Worm (Caenorhabditis elegans) whole organism, late embryonic: ENCODE measurements around the gene Y56A3A.41.

Experiments
- K09A11.1 ChIP-seq: sonication (generic microtip); optimal IDR thresholded peaks from 2 replicates; lab custom pipeline; 2017; ENCODE audit warnings: antibody characterized with exemption, mild to moderate bottlenecking, missing genetic modification characterization, missing compliant biosample characterization; ENCODE audit not compliant: insufficient read depth
- ama-1 ChIP-seq: fragments of 150-350 bp; optimal IDR thresholded peaks from 2 replicates; lab custom pipeline; 2014
- ceh-45 ChIP-seq: fragments of 200-800 bp; sonication (Bioruptor generic); IDR thresholded peaks from 2 replicates; pipeline ENCODE4 v1.3.6; 2022; ENCODE audit warnings: missing genetic modification reagents, missing genetic modification characterization, missing compliant biosample characterization
- fax-1 ChIP-seq: sonication (generic microtip); optimal IDR thresholded peaks from 2 replicates; lab custom pipeline; 2016; ENCODE audit warnings: missing genotype, missing genetic modification characterization, missing compliant biosample characterization
- fkh-10 ChIP-seq: fragments of 150-350 bp; optimal IDR thresholded peaks from 2 replicates; lab custom pipeline; 2014; ENCODE audit warnings: missing biosample characterization, missing genetic modification reagents, missing genetic modification characterization
- hlh-30 ChIP-seq: sonication (generic microtip); optimal IDR thresholded peaks from 2 replicates; lab custom pipeline; 2017; ENCODE audit warnings: antibody characterized with exemption, missing genetic modification characterization, missing compliant biosample characterization; ENCODE audit not compliant: insufficient read depth
- pat-9 ChIP-seq: fragments of 200-800 bp; sonication (Bioruptor generic); optimal IDR thresholded peaks from 2 replicates; lab custom pipeline; 2018; ENCODE audit warnings: mild to moderate bottlenecking, missing genetic modification characterization, moderate library complexity, missing compliant biosample characterization

DNA sequence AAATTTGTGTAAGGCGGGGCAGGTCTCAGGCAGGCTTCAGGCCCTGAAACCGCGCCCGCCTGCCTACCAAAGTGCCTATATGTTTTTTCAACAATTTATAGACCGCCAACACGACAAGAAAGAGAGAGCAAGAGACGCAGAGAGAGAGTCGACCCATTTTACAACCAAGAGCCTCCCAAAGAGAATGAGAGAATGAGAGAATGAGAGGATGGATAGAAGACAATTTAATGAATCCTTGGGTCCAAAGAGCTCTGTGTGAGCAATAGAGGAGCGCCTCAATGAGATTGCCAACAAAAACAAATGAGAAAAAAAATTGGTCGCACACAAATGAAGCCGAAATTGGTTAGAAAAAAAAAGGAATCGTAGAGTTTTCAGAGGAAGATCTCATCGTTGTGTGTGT, 45.1 kb upstream of the Y56A3A.41 start:
- TF ChIP-seq hlh-30 (tag; lab: Kevin White, UChicago) (no peak), fax-1 (no peak), K09A11.1 (no peak), fkh-10 (GFP tag; lab: Kevin White, UChicago) (no peak), ceh-45 (GFP tag; lab: Robert Waterston, UW) (no peak), pat-9 (tag; lab: Kevin White, UChicago) (no peak), ama-1 (lab: Kevin White, UChicago) (no peak)
